Worm (Caenorhabditis elegans): ENCODE measurements around the gene nhr-7.

The nhr-7 gene

ce11 chrIV:11248031-11248631, 23.0 kb downstream of the nhr-7 start, which contains the start of gene C05C12.4 (continued):
- TF ChIP-seq nhr-42 (GFP tag; IDR thresholded peaks at IDR 0.05) (no peak), nhr-28 (tag; optimal IDR thresholded peaks at IDR 0.05) (peak; percentile 71), tra-1 (GFP tag; IDR thresholded peaks at IDR 0.05) (no peak), ces-1 (GFP tag; optimal IDR thresholded peaks at IDR 0.05) (no peak), nhr-10 (tag; optimal IDR thresholded peaks at IDR 0.05) (no peak)

ce11 chrIV:11247434-11247833, 23.7 kb downstream of the nhr-7 start:
- TF ChIP-seq ceh-62 (tag; optimal IDR thresholded peaks at IDR 0.05) (no peak), nhr-77 (tag; optimal IDR thresholded peaks at IDR 0.05) (peak; percentile 12), nhr-28 (tag; optimal IDR thresholded peaks at IDR 0.05) (peak; percentile 74), F10B5.3 (tag; optimal IDR thresholded peaks at IDR 0.05) (no peak), aha-1 (tag) (no peak), spr-3 (GFP tag; optimal IDR thresholded peaks at IDR 0.05) (no peak), zfp-2 (tag; optimal IDR thresholded peaks at IDR 0.05) (no peak), R02D3.7 (tag; optimal IDR thresholded peaks at IDR 0.05) (no peak), ceh-28 (tag; optimal IDR thresholded peaks at IDR 0.05) (no peak), lin-15B (tag; optimal IDR thresholded peaks at IDR 0.05) (no peak), ces-1 (GFP tag; optimal IDR thresholded peaks at IDR 0.05) (no peak), mdl-1 (tag; optimal IDR thresholded peaks at IDR 0.05) (no peak), dve-1 (tag; optimal IDR thresholded peaks at IDR 0.05; ENCODE audit: insufficient read depth) (peak; percentile 46), T26A8.4 (GFP tag; IDR thresholded peaks at IDR 0.05) (no peak), daf-16 (GFP tag; optimal IDR thresholded peaks at IDR 0.05) (no peak), daf-16 (tag; optimal IDR thresholded peaks at IDR 0.05) (peak; percentile 85), daf-19 (GFP tag; conservative IDR thresholded peaks at IDR 0.05) (no peak), php-3 (GFP tag; IDR thresholded peaks at IDR 0.05) (0 out of 2 replicates have a peak, but pooled peaks have one; percentile 18), unc-62 (GFP tag; optimal IDR thresholded peaks at IDR 0.05 in 1 of 2) (no peak), unc-62 (tag; optimal IDR thresholded peaks at IDR 0.05) (no peak)

- TF ChIP-seq Y75B8A.6 (GFP tag; IDR thresholded peaks at IDR 0.05) (no peak), hif-1 (tag; optimal IDR thresholded peaks at IDR 0.05) (no peak), T20F7.1 (GFP tag; optimal IDR thresholded peaks at IDR 0.05) (no peak), lin-29 (GFP tag; IDR thresholded peaks at IDR 0.05) (no peak), mep-1 (tag; optimal IDR thresholded peaks at IDR 0.05) (no peak), F44E2.7 (GFP tag; IDR thresholded peaks at IDR 0.05) (no peak), F26F4.8 (GFP tag; conservative IDR thresholded peaks at IDR 0.05) (no peak), ztf-7 (tag; optimal IDR thresholded peaks at IDR 0.05) (no peak), dmd-6 (GFP tag; IDR thresholded peaks at IDR 0.05) (no peak), lin-13 (GFP tag; optimal IDR thresholded peaks at IDR 0.05) (no peak)
Measured at ce11 chrIV:11241368-11241767, 29.8 kb downstream of the nhr-7 start, which contains the start of gene C05C12.6. Gene C05C12.6, minus strand, starts transcription at chrIV:11241468.

- TF ChIP-seq fkh-10 (GFP tag; optimal IDR thresholded peaks at IDR 0.05), result peak; percentile 57
- TF ChIP-seq F49E8.2 (tag; optimal IDR thresholded peaks at IDR 0.05; ENCODE audit: borderline replicate concordance), result no peak
- peak; percentile 70 for TF ChIP-seq ces-1 (GFP tag; optimal IDR thresholded peaks at IDR 0.05)
Measured at ce11 chrIV:11235755-11236154, 35.4 kb downstream of the nhr-7 start.

- TF ChIP-seq dpl-1 (GFP tag; optimal IDR thresholded peaks at IDR 0.05) (no peak), hmg-1.1 (GFP tag; IDR thresholded peaks at IDR 0.05) (no peak), lin-39 (tag; optimal IDR thresholded peaks at IDR 0.05) (no peak), zip-11 (GFP tag; IDR thresholded peaks at IDR 0.05) (no peak)
Measured at ce11 chrIV:11231376-11231775, 39.8 kb downstream of the nhr-7 start.
